Worm (Caenorhabditis elegans) whole organism, L1 larva: ENCODE data around the gene K04C2.2.

Source experiments
- C04F5.9 ChIP-seq: sonication (generic microtip); optimal IDR thresholded peaks from 2 replicates; lab custom pipeline; 2016; ENCODE audit warnings: missing genetic modification characterization, missing compliant biosample characterization
- Y116A8C.19 ChIP-seq: sonication (generic microtip); optimal IDR thresholded peaks from 2 replicates; lab custom pipeline; 2016; ENCODE audit warnings: missing compliant biosample characterization, missing genetic modification characterization, borderline replicate concordance
- aha-1 ChIP-seq: fragments of 150-350 bp; optimal IDR thresholded peaks from 2 replicates; lab custom pipeline; 2014; ENCODE audit warnings: missing biosample characterization, missing genetic modification characterization
- blmp-1 ChIP-seq: fragments of 150-350 bp; optimal IDR thresholded peaks from 2 replicates; lab custom pipeline; 2014; ENCODE audit warnings: missing biosample characterization, missing genetic modification characterization
- ceh-82 ChIP-seq, 3 experiments: fragments of 150-350 bp in 1 of 3; sonication (generic microtip) in 2 of 3; optimal IDR thresholded peaks; 2 replicates each; lab custom pipeline; 2014 to 2017; ENCODE audit warnings: missing biosample characterization in 3 of 3, missing genetic modification characterization in 3 of 3
- ceh-88 ChIP-seq: fragments of 200-800 bp; sonication (Bioruptor generic); IDR thresholded peaks from 2 replicates; pipeline ENCODE4 v1.3.6; 2022; ENCODE audit warnings: missing genetic modification characterization, missing compliant biosample characterization
- ceh-90 ChIP-seq: sonication (generic microtip); optimal IDR thresholded peaks from 2 replicates; lab custom pipeline; 2016; ENCODE audit warnings: missing genetic modification characterization, missing compliant biosample characterization
- ces-1 ChIP-seq: fragments of 150-350 bp; optimal IDR thresholded peaks from 2 replicates; lab custom pipeline; 2014; ENCODE audit warnings: missing biosample characterization, missing genetic modification reagents, missing genetic modification characterization
- dpl-1 ChIP-seq, 3 experiments: fragments of 150-350 bp in 2 of 3; sonication (generic microtip) in 1 of 3; optimal IDR thresholded peaks; 2 replicates each; lab custom pipeline; 2014 to 2017; ENCODE audit warnings: missing biosample characterization in 3 of 3, missing genetic modification characterization in 3 of 3, missing genetic modification reagents in 3 of 3
- dsc-1 ChIP-seq: sonication (generic microtip); optimal IDR thresholded peaks from 2 replicates; lab custom pipeline; 2016; ENCODE audit warnings: mild to moderate bottlenecking, missing genetic modification characterization, missing compliant biosample characterization
- efl-1 ChIP-seq, 4 experiments: fragments of 150-350 bp; optimal IDR thresholded peaks in 3 of 4; peaks in 1 of 4; 1 replicate in 1 of 4; 2 replicates in 3 of 4; lab custom pipeline; 2014; ENCODE audit warnings: missing biosample characterization in 2 of 4, missing genetic modification characterization in 2 of 4, missing genetic modification reagents in 2 of 4
- egl-13 ChIP-seq: sonication (generic microtip); optimal IDR thresholded peaks from 2 replicates; lab custom pipeline; 2016; ENCODE audit warnings: missing genotype, missing genetic modification reagents, missing genetic modification characterization, missing compliant biosample characterization
- egl-27 ChIP-seq, 2 experiments: fragments of 150-350 bp in 1 of 2; sonication (generic microtip); optimal IDR thresholded peaks; 3 replicates each; lab custom pipeline; 2017 to 2018; ENCODE audit warnings: missing biosample characterization in 2 of 2, missing genetic modification characterization in 2 of 2, missing genetic modification reagents in 2 of 2
- elt-2 ChIP-seq: sonication (generic microtip); optimal IDR thresholded peaks from 2 replicates; lab custom pipeline; 2016; ENCODE audit warnings: missing genetic modification characterization, mild to moderate bottlenecking, inconsistent platforms, missing compliant biosample characterization, missing genetic modification reagents
- fkh-4 ChIP-seq: sonication (generic microtip); optimal IDR thresholded peaks from 2 replicates; lab custom pipeline; 2016; ENCODE audit warnings: missing compliant biosample characterization, missing genetic modification characterization, borderline replicate concordance
- fkh-8 ChIP-seq: sonication (generic microtip); optimal IDR thresholded peaks from 2 replicates; lab custom pipeline; 2016; ENCODE audit warnings: mild to moderate bottlenecking, missing genetic modification characterization, missing compliant biosample characterization
- hlh-17 ChIP-seq: fragments of 200-800 bp; sonication (Bioruptor generic); optimal IDR thresholded peaks from 2 replicates; lab custom pipeline; 2018; ENCODE audit warnings: missing genetic modification characterization, mild to moderate bottlenecking, missing compliant biosample characterization, moderate library complexity, borderline replicate concordance
- irx-1 ChIP-seq: sonication (generic microtip); optimal IDR thresholded peaks from 2 replicates; lab custom pipeline; 2016; ENCODE audit warnings: missing genetic modification characterization, missing compliant biosample characterization
- isw-1 ChIP-seq: fragments of 200-800 bp; sonication (Bioruptor generic); IDR thresholded peaks from 2 replicates; pipeline ENCODE4 v1.3.6; 2022; ENCODE audit warnings: missing genetic modification characterization, missing compliant biosample characterization
- lin-13 ChIP-seq: fragments of 150-350 bp; optimal IDR thresholded peaks from 2 replicates; lab custom pipeline; 2014; ENCODE audit warnings: missing biosample characterization, missing genetic modification reagents, missing genetic modification characterization
- lin-14 ChIP-seq: fragments of 200-800 bp; sonication (Bioruptor generic); optimal IDR thresholded peaks from 2 replicates; lab custom pipeline; 2018; ENCODE audit warnings: mild to moderate bottlenecking, missing genetic modification characterization, moderate library complexity, missing compliant biosample characterization
- lin-35 ChIP-seq, 2 experiments: fragments of 150-350 bp; optimal IDR thresholded peaks; 2 replicates each; lab custom pipeline; 2014; ENCODE audit warnings: missing biosample characterization in 2 of 2, missing genetic modification characterization in 2 of 2, missing genetic modification reagents in 2 of 2
- lin-39 ChIP-seq: fragments of 150-350 bp; optimal IDR thresholded peaks from 2 replicates; lab custom pipeline; 2014; ENCODE audit warnings: missing biosample characterization, missing genetic modification reagents, missing genetic modification characterization
- lir-3 ChIP-seq: sonication (generic microtip); optimal IDR thresholded peaks from 2 replicates; lab custom pipeline; 2016; ENCODE audit warnings: mild to moderate bottlenecking, missing genetic modification characterization, moderate library complexity, missing compliant biosample characterization; ENCODE audit not compliant: poor library complexity
- lsy-2 ChIP-seq, 2 experiments: fragments of 150-350 bp; optimal IDR thresholded peaks; 2 replicates each; lab custom pipeline; 2014; ENCODE audit warnings: missing biosample characterization in 2 of 2, missing genetic modification characterization in 2 of 2
- mab-9 ChIP-seq: fragments of 200-800 bp; sonication (Bioruptor generic); IDR thresholded peaks from 2 replicates; pipeline ENCODE4 v1.3.6; 2022; ENCODE audit warnings: missing genetic modification reagents, missing genetic modification characterization, missing compliant biosample characterization
- mdl-1 ChIP-seq, 2 experiments: fragments of 150-350 bp; optimal IDR thresholded peaks; 2 replicates each; lab custom pipeline; 2014 to 2017; ENCODE audit warnings: missing biosample characterization in 2 of 2, missing genetic modification characterization in 2 of 2, inconsistent platforms in 1 of 2
- mep-1 ChIP-seq: fragments of 150-350 bp; optimal IDR thresholded peaks from 2 replicates; lab custom pipeline; 2014; ENCODE audit warnings: missing biosample characterization, missing genetic modification characterization
- nhr-11 ChIP-seq: fragments of 150-350 bp; optimal IDR thresholded peaks from 2 replicates; lab custom pipeline; 2014; ENCODE audit warnings: missing biosample characterization, missing genetic modification characterization
- nhr-19 ChIP-seq: fragments of 200-800 bp; sonication (Bioruptor generic); conservative IDR thresholded peaks from 2 replicates; pipeline ENCODE4 v1.3.6; 2022; ENCODE audit warnings: missing genetic modification characterization, missing compliant biosample characterization
- nhr-20 ChIP-seq: sonication (generic microtip); optimal IDR thresholded peaks from 2 replicates; lab custom pipeline; 2016; ENCODE audit warnings: mild to moderate bottlenecking, missing genetic modification characterization, missing compliant biosample characterization
- nhr-237 ChIP-seq: fragments of 150-350 bp; optimal IDR thresholded peaks from 2 replicates; lab custom pipeline; 2014; ENCODE audit warnings: missing biosample characterization, missing genetic modification characterization
- nhr-47 ChIP-seq: sonication (generic microtip); optimal IDR thresholded peaks from 2 replicates; lab custom pipeline; 2016; ENCODE audit warnings: mild to moderate bottlenecking, missing genetic modification characterization, moderate library complexity, missing compliant biosample characterization
- nhr-76 ChIP-seq: sonication (generic microtip); optimal IDR thresholded peaks from 2 replicates; lab custom pipeline; 2017; ENCODE audit warnings: missing biosample characterization, missing genetic modification characterization
- nhr-85 ChIP-seq: sonication (generic microtip); peaks from one replicate; lab custom pipeline; 2016; ENCODE audit warnings: missing genetic modification characterization, inconsistent platforms, missing compliant biosample characterization
- nhr-90 ChIP-seq: sonication (generic microtip); optimal IDR thresholded peaks from 2 replicates; lab custom pipeline; 2016; ENCODE audit warnings: mild to moderate bottlenecking, missing genetic modification characterization, missing compliant biosample characterization; ENCODE audit not compliant: poor library complexity
- pag-3 ChIP-seq: sonication (generic microtip); optimal IDR thresholded peaks from 2 replicates; lab custom pipeline; 2017; ENCODE audit warnings: missing genetic modification characterization, mild to moderate bottlenecking, missing compliant biosample characterization, antibody characterized with exemption, borderline replicate concordance; ENCODE audit not compliant: insufficient read depth
- pqm-1 ChIP-seq: sonication (generic microtip); optimal IDR thresholded peaks from 3 replicates; lab custom pipeline; 2017; ENCODE audit warnings: missing biosample characterization, missing genetic modification characterization
- rnt-1 ChIP-seq: sonication (generic microtip); optimal IDR thresholded peaks from 2 replicates; lab custom pipeline; 2016; ENCODE audit warnings: mild to moderate bottlenecking, missing genetic modification characterization, moderate library complexity, missing compliant biosample characterization
- skn-1 ChIP-seq: fragments of 150-350 bp; optimal IDR thresholded peaks from 2 replicates; lab custom pipeline; 2014; ENCODE audit warnings: missing biosample characterization, missing genetic modification characterization
- snu-23 ChIP-seq: sonication (generic microtip); optimal IDR thresholded peaks from 2 replicates; lab custom pipeline; 2016; ENCODE audit warnings: missing genetic modification characterization, missing compliant biosample characterization
- swsn-7 ChIP-seq: sonication (generic microtip); optimal IDR thresholded peaks from 2 replicates; lab custom pipeline; 2016; ENCODE audit warnings: missing genetic modification characterization, missing compliant biosample characterization
- tbx-2 ChIP-seq: sonication (generic microtip); optimal IDR thresholded peaks from 2 replicates; lab custom pipeline; 2016; ENCODE audit warnings: missing genetic modification characterization, missing compliant biosample characterization
- unc-62 ChIP-seq: fragments of 150-350 bp; optimal IDR thresholded peaks from 2 replicates; lab custom pipeline; 2014; ENCODE audit warnings: missing biosample characterization, missing genetic modification reagents, missing genetic modification characterization
- unc-86 ChIP-seq: sonication (generic microtip); optimal IDR thresholded peaks from 2 replicates; lab custom pipeline; 2016; ENCODE audit warnings: missing genetic modification characterization, missing compliant biosample characterization
- vab-15 ChIP-seq: sonication (generic microtip); optimal IDR thresholded peaks from 2 replicates; lab custom pipeline; 2017; ENCODE audit warnings: missing genotype, mild to moderate bottlenecking, missing genetic modification characterization, missing compliant biosample characterization
- xbp-1 ChIP-seq: sonication (generic microtip); optimal IDR thresholded peaks from 2 replicates; lab custom pipeline; 2016; ENCODE audit warnings: missing genetic modification characterization, missing compliant biosample characterization
- zag-1 ChIP-seq: fragments of 150-350 bp; optimal IDR thresholded peaks from 2 replicates; lab custom pipeline; 2014; ENCODE audit warnings: missing biosample characterization, missing genetic modification characterization
- zip-4 ChIP-seq: fragments of 200-800 bp; sonication (Bioruptor generic); optimal IDR thresholded peaks from 2 replicates; lab custom pipeline; 2018; ENCODE audit warnings: mild to moderate bottlenecking, missing genetic modification characterization, moderate library complexity, missing compliant biosample characterization
- ztf-11 ChIP-seq, 2 experiments: sonication (generic microtip); optimal IDR thresholded peaks; 2 replicates each; lab custom pipeline; 2016 to 2017; ENCODE audit warnings: missing genetic modification characterization in 2 of 2, missing biosample characterization in 1 of 2, missing compliant biosample characterization in 1 of 2

K04C2.2 gene

ce11 chrIII:6871668-6872067 lies 17.9 kb upstream of the K04C2.2 start:
- TF ChIP-seq nhr-90 (no peak), efl-1 (optimal IDR thresholded peaks at IDR 0.05; lab: Kevin White, UChicago) (no peak), efl-1 (GFP tag; optimal IDR thresholded peaks at IDR 0.05 in 1 of 2; lab: Kevin White, UChicago) (no peak), rnt-1 (tag; lab: Kevin White, UChicago) (peak; percentile 12), mab-9 (GFP tag; lab: Robert Waterston, UW) (no peak), ces-1 (GFP tag; lab: Kevin White, UChicago) (no peak), nhr-20 (tag; lab: Kevin White, UChicago) (no peak), ceh-90 (tag; lab: Kevin White, UChicago) (no peak), irx-1 (tag; lab: Kevin White, UChicago) (no peak), fkh-8 (tag; lab: Kevin White, UChicago) (no peak), lin-14 (GFP tag; lab: Kevin White, UChicago) (peak; percentile 49), pqm-1 (tag; lab: Kevin White, UChicago) (no peak), ceh-82 (tag; optimal IDR thresholded peaks at IDR 0.05; lab: Kevin White, UChicago) (peak in 1 of 3 experiments; percentile 24), tbx-2 (peak; percentile 2), nhr-237 (no peak), aha-1 (tag; lab: Kevin White, UChicago) (no peak)
- TF ChIP-seq, all 84 proteins: peak for 4

- TF ChIP-seq lin-39 (tag; lab: Kevin White, UChicago) (no peak), blmp-1 (tag; lab: Kevin White, UChicago) (peak; percentile 19), Y116A8C.19 (tag; lab: Kevin White, UChicago) (no peak), snu-23 (GFP tag; lab: Kevin White, UChicago) (no peak), lir-3 (tag; lab: Kevin White, UChicago) (no peak), skn-1 (tag; lab: Kevin White, UChicago) (no peak), isw-1 (GFP tag; lab: Robert Waterston, UW) (no peak), ceh-90 (tag; lab: Kevin White, UChicago) (no peak), nhr-11 (no peak), nhr-76 (no peak), dpl-1 (GFP tag; optimal IDR thresholded peaks at IDR 0.05; lab: Kevin White, UChicago) (no peak), nhr-47 (tag; lab: Kevin White, UChicago) (no peak), xbp-1 (tag; lab: Kevin White, UChicago) (no peak), pag-3 (tag; lab: Kevin White, UChicago) (no peak), mdl-1 (tag; optimal IDR thresholded peaks at IDR 0.05; lab: Kevin White, UChicago) (no peak), ceh-88 (GFP tag; lab: Robert Waterston, UW) (peak; percentile 28; the same call in 1 of the 2 replicates), dsc-1 (no peak), vab-15 (tag; lab: Kevin White, UChicago) (no peak), elt-2 (tag; lab: Kevin White, UChicago) (no peak), hlh-17 (no peak), unc-62 (GFP tag; lab: Kevin White, UChicago) (no peak), swsn-7 (tag; lab: Kevin White, UChicago) (no peak), fkh-4 (no peak), lsy-2 (tag; optimal IDR thresholded peaks at IDR 0.05; lab: Kevin White, UChicago) (no peak), lin-35 (GFP tag; optimal IDR thresholded peaks at IDR 0.05; lab: Kevin White, UChicago) (no peak), egl-13 (no peak), mep-1 (no peak), zag-1 (tag; lab: Kevin White, UChicago) (no peak), zip-4 (GFP tag; lab: Kevin White, UChicago) (no peak), C04F5.9 (tag; lab: Kevin White, UChicago) (no peak), ztf-11 (tag; optimal IDR thresholded peaks at IDR 0.05; lab: Kevin White, UChicago) (no peak), lin-13 (GFP tag; lab: Kevin White, UChicago) (no peak), unc-86 (tag; lab: Kevin White, UChicago) (no peak), nhr-85 (tag; lab: Kevin White, UChicago) (no peak), egl-27 (tag; optimal IDR thresholded peaks at IDR 0.05; lab: Kevin White, UChicago) (no peak), nhr-19 (GFP tag; lab: Robert Waterston, UW) (peak; percentile 15; the same call in 1 of the 2 replicates)
Observed at ce11 chrIII:6872534-6873150, 16.9 kb upstream of the K04C2.2 start, which contains the start of gene K04C2.3. TSS of gene K04C2.3 (plus strand) at chrIII:6873089.
